Worm (Caenorhabditis elegans): ENCODE results near the gene nova-1.
"Not testable (repeated sequence)": the region's sequence is repeated elsewhere in the genome, so short reads cannot be mapped to it uniquely, and the experiment has no call there.

nova-1 gene

DNA sequence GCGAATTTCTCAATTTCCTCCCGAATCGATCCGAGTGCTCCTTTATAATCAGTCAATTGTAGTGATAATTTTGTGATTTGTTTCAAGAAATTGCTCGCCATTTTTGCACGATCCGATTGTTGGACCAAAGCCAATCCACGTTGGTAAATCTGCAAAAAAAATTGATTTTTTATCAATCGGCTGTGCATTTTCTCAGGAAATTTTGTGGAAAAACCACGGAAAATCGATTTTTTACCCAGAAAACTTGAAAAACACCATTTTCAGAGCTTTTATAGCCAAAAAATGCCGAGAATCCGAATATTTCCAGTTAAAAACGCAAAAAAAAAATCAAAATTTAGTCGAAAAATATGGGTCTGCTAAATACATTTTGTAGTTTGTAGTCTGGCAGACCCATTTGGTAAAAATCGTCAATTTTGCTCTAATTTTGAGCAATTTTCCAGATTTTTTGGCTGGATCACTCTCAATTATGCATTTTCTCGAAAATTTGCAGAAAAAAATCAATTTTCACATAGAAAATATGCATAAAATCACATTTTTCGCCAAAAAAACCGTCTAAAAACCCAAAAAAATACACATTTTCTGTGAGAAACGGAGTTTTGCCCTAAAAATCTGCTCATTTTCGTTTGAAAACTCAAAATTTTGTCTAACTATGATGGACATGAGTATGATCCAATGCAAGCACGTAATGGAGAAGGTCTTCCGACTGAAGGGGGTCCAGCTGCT is 26.3 kb downstream of the nova-1 start, which contains the start of the genes Y59A8B.25 and ebp-3:
Gene Y59A8B.25, minus strand, starts transcription at position 101 of the 723 bp plus-strand sequence.
Gene ebp-3, plus strand, starts transcription at position 673 of the 723 bp plus-strand sequence.
- not testable (repeated sequence) for TF ChIP-seq klf-2 (GFP tag; conservative IDR thresholded peaks at IDR 0.05); flt-1 (GFP tag; IDR thresholded peaks at IDR 0.05); med-1 (GFP tag; optimal IDR thresholded peaks at IDR 0.05; ENCODE audit: insufficient read depth)

DNA sequence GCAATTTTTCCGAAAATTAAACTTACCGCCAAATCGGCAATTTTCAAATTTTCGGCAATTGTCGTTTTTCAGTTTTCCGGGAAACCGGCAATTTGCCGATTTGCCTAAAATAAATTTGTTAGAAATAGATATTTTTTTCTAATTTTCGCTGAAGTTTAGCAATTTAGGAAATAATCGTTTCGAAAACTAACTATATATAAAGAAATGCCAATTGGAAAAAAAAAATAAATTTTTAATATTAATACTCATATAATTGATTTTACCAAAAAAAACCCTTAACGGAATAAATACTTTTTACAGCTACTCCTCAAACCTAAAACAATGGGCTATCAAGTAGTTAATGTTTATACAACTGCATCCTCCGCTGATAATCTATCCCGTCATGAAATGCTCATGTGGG is 38.5 kb downstream of the nova-1 start, which contains the start of gene ebp-1:
Gene ebp-1, plus strand, starts transcription at position 301 of the 400 bp plus-strand sequence.
- TF ChIP-seq tab-1 (GFP tag; IDR thresholded peaks at IDR 0.05) (no peak), cog-1 (tag; optimal IDR thresholded peaks at IDR 0.05) (no peak), klf-2 (GFP tag; conservative IDR thresholded peaks at IDR 0.05) (no peak), med-1 (GFP tag; optimal IDR thresholded peaks at IDR 0.05; ENCODE audit: insufficient read depth) (no peak), ref-1 (GFP tag; conservative IDR thresholded peaks at IDR 0.05) (no peak), ztf-29 (GFP tag; IDR thresholded peaks at IDR 0.05) (no peak), flt-1 (GFP tag; IDR thresholded peaks at IDR 0.05) (no peak), ztf-23 (GFP tag; IDR thresholded peaks at IDR 0.05) (no peak), T22C8.4 (GFP tag; IDR thresholded peaks at IDR 0.05) (no peak)

DNA sequence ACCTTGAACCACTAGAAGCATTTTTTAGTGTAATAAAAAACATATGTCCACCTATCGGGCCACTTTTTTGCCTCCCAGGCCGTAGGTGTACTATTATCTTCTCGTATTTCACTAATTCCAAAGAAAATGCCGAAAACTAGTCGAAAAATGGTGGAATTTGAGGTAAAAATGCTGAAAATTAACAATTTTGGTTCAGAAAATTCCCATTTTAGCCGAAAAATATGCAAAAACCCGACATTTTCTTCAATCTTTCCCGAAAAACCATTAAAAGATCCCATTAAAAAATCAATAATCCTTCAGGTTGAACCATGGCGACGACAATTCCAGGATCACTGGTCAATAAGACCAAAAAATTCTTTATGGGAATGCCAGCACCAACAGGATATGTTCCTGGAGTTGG is 59.6 kb downstream of the nova-1 start, which contains the start of gene prp-6:
Gene prp-6, plus strand, starts transcription at position 301 of the 400 bp plus-strand sequence.
- TF ChIP-seq med-1 (GFP tag; optimal IDR thresholded peaks at IDR 0.05; ENCODE audit: insufficient read depth) = no peak
- no peak for TF ChIP-seq klf-2 (GFP tag; conservative IDR thresholded peaks at IDR 0.05)
- no peak for TF ChIP-seq flt-1 (GFP tag; IDR thresholded peaks at IDR 0.05)
- TF ChIP-seq T22C8.4 (GFP tag; IDR thresholded peaks at IDR 0.05) = no peak
- no peak for TF ChIP-seq tab-1 (GFP tag; IDR thresholded peaks at IDR 0.05)
- no peak for TF ChIP-seq ztf-23 (GFP tag; IDR thresholded peaks at IDR 0.05)
- TF ChIP-seq ref-1 (GFP tag; conservative IDR thresholded peaks at IDR 0.05) = no peak
- no peak for TF ChIP-seq cog-1 (tag; optimal IDR thresholded peaks at IDR 0.05)

DNA sequence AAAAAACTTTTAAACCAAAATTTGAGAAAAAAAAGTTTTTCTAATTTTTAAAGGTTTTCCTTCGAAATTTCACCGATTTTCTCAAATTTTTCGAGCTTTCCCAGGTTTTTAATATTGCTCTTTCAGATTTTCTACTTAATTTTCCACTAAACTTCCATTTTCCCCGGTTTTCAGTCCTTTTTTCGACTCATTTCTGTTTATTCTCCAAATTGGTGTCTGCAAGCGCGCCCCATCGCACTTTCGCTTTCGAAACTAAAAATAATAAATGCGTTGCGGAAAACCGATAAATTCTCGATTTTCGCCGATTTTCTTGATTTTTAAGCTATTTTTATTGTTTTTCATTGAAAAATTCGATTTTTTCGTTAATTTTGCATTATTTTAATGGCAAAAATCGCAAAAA is 60.3 kb downstream of the nova-1 start:
- no peak for TF ChIP-seq ztf-29 (GFP tag; IDR thresholded peaks at IDR 0.05)
- no peak for TF ChIP-seq ztf-23 (GFP tag; IDR thresholded peaks at IDR 0.05)
- TF ChIP-seq ref-1 (GFP tag; conservative IDR thresholded peaks at IDR 0.05) = no peak
- no peak for TF ChIP-seq klf-2 (GFP tag; conservative IDR thresholded peaks at IDR 0.05)
- TF ChIP-seq tab-1 (GFP tag; IDR thresholded peaks at IDR 0.05) = no peak
- no peak for TF ChIP-seq cog-1 (tag; optimal IDR thresholded peaks at IDR 0.05)
- no peak for TF ChIP-seq flt-1 (GFP tag; IDR thresholded peaks at IDR 0.05)
- no peak for TF ChIP-seq med-1 (GFP tag; optimal IDR thresholded peaks at IDR 0.05; ENCODE audit: insufficient read depth)
- no peak for TF ChIP-seq T22C8.4 (GFP tag; IDR thresholded peaks at IDR 0.05)

All from whole organism, midembryonic.